Fruit fly (Drosophila melanogaster): Measurements from ENCODE around the gene Cpr76Bd.

- no peak for TF ChIP-seq caup (GFP tag; optimal IDR thresholded peaks at IDR 0.05; ENCODE audit: severe bottlenecking)
- TF ChIP-seq HHEX (GFP tag; optimal IDR thresholded peaks at IDR 0.05): no peak
- no peak for TF ChIP-seq CG6791 (GFP tag; IDR thresholded peaks at IDR 0.05; ENCODE audit: partially characterized antibody)
- TF ChIP-seq fd102C (GFP tag; optimal IDR thresholded peaks at IDR 0.05): no peak
- TF ChIP-seq ATbp (GFP tag; optimal IDR thresholded peaks at IDR 0.05): no peak
- TF ChIP-seq CG8924 (tag; optimal IDR thresholded peaks at IDR 0.05): peak; percentile 1
Observed at dm6 chr3L:19561745-19562144, 29.2 kb downstream of the Cpr76Bd start.
